Fruit fly (Drosophila melanogaster) whole organism, adult: ENCODE data around the gene RFeSP.

ENCODE experiments used
- CG11617 ChIP-seq: fragments of 200-800 bp; sonication (Bioruptor generic); optimal IDR thresholded peaks from 2 replicates; lab custom pipeline; 2017; ENCODE audit warnings: mild to moderate bottlenecking, missing biosample characterization, missing genetic modification reagents, missing genetic modification characterization
- CG12768 ChIP-seq: fragments of 200-800 bp; sonication (Bioruptor generic); optimal IDR thresholded peaks from 2 replicates; lab custom pipeline; 2017; ENCODE audit warnings: missing biosample characterization, missing genetic modification characterization, mild to moderate bottlenecking, moderate library complexity, missing genetic modification reagents
- CG14711 ChIP-seq: fragments of 200-800 bp; sonication (Bioruptor generic); optimal IDR thresholded peaks from 2 replicates; lab custom pipeline; 2018; ENCODE audit warnings: missing biosample characterization, mild to moderate bottlenecking, missing genetic modification characterization, moderate library complexity
- CG1620 ChIP-seq: fragments of 200-800 bp; sonication (Bioruptor generic); optimal IDR thresholded peaks from 2 replicates; lab custom pipeline; 2016; ENCODE audit warnings: missing biosample characterization, missing genetic modification characterization
- CG33017 ChIP-seq: fragments of 200-800 bp; sonication (Bioruptor generic); optimal IDR thresholded peaks from 2 replicates; lab custom pipeline; 2018; ENCODE audit warnings: missing biosample characterization, mild to moderate bottlenecking, missing genetic modification characterization, moderate library complexity
- CG5204 ChIP-seq: fragments of 200-800 bp; sonication (Bioruptor generic); optimal IDR thresholded peaks from 2 replicates; lab custom pipeline; 2016; ENCODE audit warnings: missing biosample characterization, missing genetic modification characterization
- CG7045 ChIP-seq: fragments of 200-800 bp; sonication (Bioruptor generic); optimal IDR thresholded peaks from 2 replicates; lab custom pipeline; 2017; ENCODE audit warnings: missing biosample characterization, mild to moderate bottlenecking, missing genetic modification characterization
- CG7101 ChIP-seq: fragments of 200-800 bp; sonication (Bioruptor generic); optimal IDR thresholded peaks from 2 replicates; lab custom pipeline; 2018; ENCODE audit warnings: missing biosample characterization, mild to moderate bottlenecking, missing genetic modification characterization, moderate library complexity
- Clk ChIP-seq: fragments of 200-800 bp; sonication (Bioruptor generic); optimal IDR thresholded peaks from 2 replicates; lab custom pipeline; 2017; ENCODE audit warnings: missing biosample characterization, missing genetic modification characterization
- Crg-1 ChIP-seq: fragments of 200-800 bp; sonication (Bioruptor generic); optimal IDR thresholded peaks from 2 replicates; lab custom pipeline; 2016; ENCODE audit warnings: missing biosample characterization, missing genetic modification characterization
- Hr96 ChIP-seq: fragments of 200-800 bp; sonication (Bioruptor generic); optimal IDR thresholded peaks from 2 replicates; lab custom pipeline; 2016; ENCODE audit warnings: missing biosample characterization, missing genetic modification characterization
- Mnt ChIP-seq: fragments of 200-800 bp; sonication (Bioruptor generic); optimal IDR thresholded peaks from 2 replicates; lab custom pipeline; 2016; ENCODE audit warnings: missing biosample characterization, mild to moderate bottlenecking, missing genetic modification characterization
- bab1 ChIP-seq: fragments of 200-800 bp; sonication (Bioruptor generic); optimal IDR thresholded peaks from 3 replicates; lab custom pipeline; 2019; ENCODE audit warnings: missing biosample characterization, mild to moderate bottlenecking, missing genetic modification characterization, moderate library complexity
- cic ChIP-seq: fragments of 200-800 bp; sonication (Bioruptor generic); optimal IDR thresholded peaks from 2 replicates; lab custom pipeline; 2017; ENCODE audit warnings: missing biosample characterization, mild to moderate bottlenecking, missing genetic modification characterization, moderate library complexity
- cnc ChIP-seq, 2 experiments: fragments of >200 bp; optimal IDR thresholded peaks; 2 replicates each; lab custom pipeline; 2017
- kay ChIP-seq: fragments of 200-800 bp; sonication (Bioruptor generic); peaks from one replicate; lab custom pipeline; 2016; ENCODE audit warnings: missing biosample characterization, missing genetic modification characterization, borderline replicate concordance
- ovo ChIP-seq: fragments of 200-800 bp; sonication (Bioruptor generic); optimal IDR thresholded peaks from 2 replicates; lab custom pipeline; 2016; ENCODE audit warnings: missing biosample characterization, missing genetic modification characterization
- pad ChIP-seq: fragments of 200-800 bp; sonication (Bioruptor generic); optimal IDR thresholded peaks from 3 replicates; lab custom pipeline; 2017; ENCODE audit warnings: missing biosample characterization, missing genetic modification characterization, mild to moderate bottlenecking, moderate library complexity, missing genetic modification reagents
- tj ChIP-seq: fragments of 200-800 bp; sonication (Bioruptor generic); optimal IDR thresholded peaks from 3 replicates; lab custom pipeline; 2017; ENCODE audit warnings: missing biosample characterization, mild to moderate bottlenecking, missing genetic modification characterization, moderate library complexity
- toe ChIP-seq: fragments of 200-800 bp; sonication (Bioruptor generic); optimal IDR thresholded peaks from 2 replicates; lab custom pipeline; 2016; ENCODE audit warnings: missing biosample characterization, missing genetic modification characterization

The RFeSP gene

DNA sequence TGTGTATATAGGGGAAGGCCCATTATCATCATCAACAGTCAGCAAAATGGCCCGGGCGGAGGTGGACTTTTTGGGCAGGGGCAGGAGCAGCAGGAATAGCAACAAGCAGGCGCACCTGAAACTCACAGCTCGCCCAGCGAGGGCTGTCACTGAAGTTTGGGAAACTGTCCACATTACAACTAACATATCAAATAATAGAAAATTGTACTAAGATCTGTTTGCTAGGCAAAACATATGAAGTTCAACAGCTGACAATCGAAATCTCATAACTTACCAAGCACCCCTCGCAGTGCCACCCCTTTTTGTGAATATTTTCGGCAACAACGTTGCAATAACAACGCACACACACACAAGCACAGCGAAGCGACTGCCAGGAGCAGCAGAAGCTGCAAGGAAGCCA is 10.8 kb upstream of the RFeSP start:
- TF ChIP-seq CG33017 (tag; lab: Kevin White, UChicago) (no peak), Hr96 (GFP tag; lab: Kevin White, UChicago) (no peak), Crg-1 (GFP tag; lab: Kevin White, UChicago) (no peak), bab1 (GFP tag; lab: Kevin White, UChicago) (no peak)

DNA sequence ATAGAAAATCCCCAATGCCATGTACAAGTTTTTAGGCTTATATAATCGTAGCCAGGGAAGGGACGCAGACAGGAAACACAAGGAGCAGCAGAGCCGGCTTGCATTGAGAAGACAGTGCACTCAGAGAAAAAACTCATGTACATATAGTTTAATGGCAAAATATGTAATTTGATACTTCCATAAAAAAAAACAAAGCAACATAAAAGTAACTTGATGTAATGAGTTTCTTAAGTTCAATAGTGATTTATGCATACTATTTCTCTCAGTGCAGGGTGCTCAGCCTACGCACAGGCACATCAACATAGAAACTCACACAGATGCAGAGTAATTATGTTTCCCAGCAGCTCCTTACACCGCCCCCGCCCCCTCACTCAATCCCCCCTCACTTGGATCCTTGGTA is 6.8 kb upstream of the RFeSP start:
- TF ChIP-seq kay (GFP tag; lab: Kevin White, UChicago) (peak; percentile 21), ovo (GFP tag; lab: Kevin White, UChicago) (no peak)

DNA sequence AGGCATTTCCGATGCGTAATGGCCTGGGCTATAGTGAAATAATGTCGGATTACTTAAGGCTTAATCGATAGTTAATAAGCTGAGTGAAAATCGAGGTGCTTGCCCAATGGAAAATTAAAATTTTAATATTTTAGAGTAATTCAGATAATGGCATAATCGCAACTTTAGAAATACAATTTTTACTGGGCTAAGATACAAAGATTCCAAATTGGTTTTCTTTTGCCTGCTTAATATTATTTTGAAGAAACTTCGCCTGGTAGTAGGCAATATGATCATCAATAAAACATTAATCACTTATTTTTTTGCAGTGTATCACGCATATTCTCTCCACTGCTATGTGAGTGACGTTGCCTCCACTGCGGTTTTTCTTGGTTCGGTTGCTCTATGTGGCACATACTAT is 5.2 kb upstream of the RFeSP start:
- no peak for TF ChIP-seq Clk (GFP tag; lab: Kevin White, UChicago)
- no peak for TF ChIP-seq CG12768
- no peak for TF ChIP-seq CG11617 (GFP tag; lab: Kevin White, UChicago)

DNA sequence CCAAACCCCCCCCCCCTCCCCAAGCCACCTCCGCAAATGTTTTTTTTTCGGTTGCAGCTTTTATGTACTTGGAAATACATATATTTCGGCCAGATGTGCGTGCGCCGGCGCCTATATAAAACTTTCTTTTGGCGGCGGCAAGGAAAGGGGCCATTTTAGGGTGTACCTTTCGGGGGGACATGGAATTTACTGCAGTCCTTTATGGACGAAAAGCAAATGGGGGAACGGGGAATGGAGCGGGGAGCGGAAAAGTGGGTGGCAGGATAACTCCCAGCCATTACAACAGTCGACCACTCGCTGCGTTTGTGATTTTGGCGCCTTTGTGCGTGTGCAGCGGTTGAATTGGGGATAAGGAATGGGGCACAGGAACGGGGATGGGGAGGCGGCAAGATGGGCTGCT is 4.7 kb upstream of the RFeSP start:
- TF ChIP-seq Mnt (GFP tag; lab: Kevin White, UChicago) (no peak), ovo (GFP tag; lab: Kevin White, UChicago) (no peak), CG33017 (tag; lab: Kevin White, UChicago) (no peak), Hr96 (GFP tag; lab: Kevin White, UChicago) (no peak), cic (GFP tag; lab: Kevin White, UChicago) (no peak), CG11617 (GFP tag; lab: Kevin White, UChicago) (no peak), toe (GFP tag; lab: Kevin White, UChicago) (no peak), CG1620 (no peak), CG14711 (no peak), kay (GFP tag; lab: Kevin White, UChicago) (no peak), cnc (optimal IDR thresholded peaks at IDR 0.05; lab: Kevin White, UChicago) (no peak), Crg-1 (GFP tag; lab: Kevin White, UChicago) (no peak), tj (GFP tag; lab: Kevin White, UChicago) (no peak), CG12768 (no peak)

DNA sequence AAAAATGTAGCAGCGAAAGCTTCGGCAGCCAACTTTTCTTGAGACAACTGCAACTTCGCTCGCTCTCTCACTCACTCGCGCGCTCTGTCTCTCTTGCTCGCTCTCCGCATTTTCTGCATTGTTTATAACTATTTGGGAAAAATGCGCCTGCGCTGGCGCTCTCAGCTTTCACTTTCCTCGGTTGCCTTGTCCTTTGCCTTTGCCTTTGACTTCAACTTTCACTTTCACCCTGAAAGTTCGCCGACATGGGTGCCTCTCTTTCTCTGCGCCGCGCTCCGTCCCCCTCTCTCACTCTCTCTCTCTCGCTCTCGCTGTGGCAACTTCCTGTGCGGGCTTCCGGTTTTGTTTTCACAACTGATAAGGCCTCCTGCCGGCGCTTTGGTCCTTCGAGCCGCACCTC is 3.8 kb upstream of the RFeSP start:
- TF ChIP-seq CG7101 (tag; lab: Kevin White, UChicago) (no peak), CG7045 (GFP tag; lab: Kevin White, UChicago) (no peak), Hr96 (GFP tag; lab: Kevin White, UChicago) (no peak), cic (GFP tag; lab: Kevin White, UChicago) (no peak), ovo (GFP tag; lab: Kevin White, UChicago) (no peak), toe (GFP tag; lab: Kevin White, UChicago) (no peak), CG33017 (tag; lab: Kevin White, UChicago) (peak; percentile 10), CG12768 (no peak), Crg-1 (GFP tag; lab: Kevin White, UChicago) (no peak)

DNA sequence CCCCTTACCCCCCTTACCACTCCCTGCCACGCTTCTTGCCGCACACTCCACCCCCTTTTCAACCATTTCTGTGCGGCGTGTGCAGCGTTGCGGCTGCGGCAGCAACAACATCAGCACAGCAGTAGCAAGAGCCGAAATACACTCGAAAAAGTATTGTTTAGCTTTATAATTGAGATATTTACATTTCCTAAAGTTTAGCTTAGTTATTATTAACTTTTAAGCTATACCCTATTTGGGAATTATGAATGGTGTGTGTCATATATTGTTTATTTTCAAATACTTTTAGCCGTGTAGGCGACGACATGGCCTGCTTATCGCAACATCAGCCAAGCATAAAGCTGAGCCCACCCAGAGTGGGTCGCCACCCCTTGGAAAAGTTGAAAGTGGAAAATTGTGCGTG is 1.8 kb upstream of the RFeSP start:
- TF ChIP-seq Crg-1 (GFP tag; lab: Kevin White, UChicago), result no peak
- no peak for TF ChIP-seq bab1 (GFP tag; lab: Kevin White, UChicago)
- TF ChIP-seq CG1620, result no peak
- TF ChIP-seq Hr96 (GFP tag; lab: Kevin White, UChicago), result no peak
- no peak for TF ChIP-seq cnc (optimal IDR thresholded peaks at IDR 0.05; lab: Kevin White, UChicago)
- no peak for TF ChIP-seq tj (GFP tag; lab: Kevin White, UChicago)
- TF ChIP-seq Clk (GFP tag; lab: Kevin White, UChicago), result no peak
- TF ChIP-seq kay (GFP tag; lab: Kevin White, UChicago), result no peak
- TF ChIP-seq CG33017 (tag; lab: Kevin White, UChicago), result no peak
- no peak for TF ChIP-seq toe (GFP tag; lab: Kevin White, UChicago)
- no peak for TF ChIP-seq CG7045 (GFP tag; lab: Kevin White, UChicago)
- no peak for TF ChIP-seq cic (GFP tag; lab: Kevin White, UChicago)
- TF ChIP-seq Mnt (GFP tag; lab: Kevin White, UChicago), result no peak
- TF ChIP-seq CG12768, result no peak
- no peak for TF ChIP-seq CG11617 (GFP tag; lab: Kevin White, UChicago)
- TF ChIP-seq ovo (GFP tag; lab: Kevin White, UChicago), result no peak
- TF ChIP-seq pad, result no peak
- no peak for TF ChIP-seq CG5204 (GFP tag; lab: Kevin White, UChicago)
- no peak for TF ChIP-seq CG14711
- TF ChIP-seq CG7101 (tag; lab: Kevin White, UChicago), result no peak

DNA sequence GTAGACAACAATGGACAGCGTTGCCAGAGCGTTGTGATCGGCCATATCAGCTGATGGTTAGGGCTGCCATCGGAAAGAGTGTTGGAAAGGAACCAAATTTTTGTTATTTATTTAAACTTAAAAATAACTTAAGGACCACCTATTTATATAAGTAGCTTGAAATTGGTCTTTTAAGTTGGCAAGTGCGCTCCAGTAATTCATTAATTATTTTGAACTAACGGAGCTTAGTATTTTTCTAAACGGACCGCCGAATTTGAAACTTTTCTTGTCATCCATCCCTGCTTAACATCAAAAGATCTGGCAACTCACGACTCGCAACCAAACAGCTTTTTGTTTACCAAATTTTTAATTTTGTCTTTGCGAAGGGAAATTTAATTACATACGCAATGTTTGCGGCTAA is 2.8 kb downstream of the RFeSP start, which contains the start of the genes Rab3GAP1 and CG14352:
Gene Rab3GAP1 (minus strand): TSS at position 36 of the 400 bp plus-strand sequence.
Gene CG14352 (plus strand): TSS at position 289 of the 400 bp plus-strand sequence.
- TF ChIP-seq CG5204 (GFP tag; lab: Kevin White, UChicago) (peak; percentile 85), toe (GFP tag; lab: Kevin White, UChicago) (peak; percentile 95), CG1620 (peak; percentile 88), cic (GFP tag; lab: Kevin White, UChicago) (peak; percentile 8), bab1 (GFP tag; lab: Kevin White, UChicago) (peak; percentile 86), Hr96 (GFP tag; lab: Kevin White, UChicago) (peak; percentile 84), CG7045 (GFP tag; lab: Kevin White, UChicago) (peak; percentile 86), pad (peak; percentile 68), Clk (GFP tag; lab: Kevin White, UChicago) (peak; percentile 69), CG12768 (peak; percentile 75), CG14711 (peak; percentile 74), CG11617 (GFP tag; lab: Kevin White, UChicago) (peak; percentile 79), Crg-1 (GFP tag; lab: Kevin White, UChicago) (peak; percentile 79), cnc (optimal IDR thresholded peaks at IDR 0.05; lab: Kevin White, UChicago) (no peak), kay (GFP tag; lab: Kevin White, UChicago) (no peak), CG7101 (tag; lab: Kevin White, UChicago) (peak; percentile 79), CG33017 (tag; lab: Kevin White, UChicago) (peak; percentile 57), ovo (GFP tag; lab: Kevin White, UChicago) (peak; percentile 75), tj (GFP tag; lab: Kevin White, UChicago) (peak; percentile 46), Mnt (GFP tag; lab: Kevin White, UChicago) (peak; percentile 56)
